Fruit fly (Drosophila melanogaster) whole organism, adult: ENCODE measurements around the gene Poxm.

ENCODE experiments used
- CG14711 ChIP-seq: fragments of 200-800 bp; sonication (Bioruptor generic); optimal IDR thresholded peaks from 2 replicates; lab custom pipeline; 2018; ENCODE audit warnings: missing biosample characterization, mild to moderate bottlenecking, missing genetic modification characterization, moderate library complexity
- CG1620 ChIP-seq: fragments of 200-800 bp; sonication (Bioruptor generic); optimal IDR thresholded peaks from 2 replicates; lab custom pipeline; 2016; ENCODE audit warnings: missing biosample characterization, missing genetic modification characterization
- CG33017 ChIP-seq: fragments of 200-800 bp; sonication (Bioruptor generic); optimal IDR thresholded peaks from 2 replicates; lab custom pipeline; 2018; ENCODE audit warnings: missing biosample characterization, mild to moderate bottlenecking, missing genetic modification characterization, moderate library complexity
- CG5204 ChIP-seq: fragments of 200-800 bp; sonication (Bioruptor generic); optimal IDR thresholded peaks from 2 replicates; lab custom pipeline; 2016; ENCODE audit warnings: missing biosample characterization, missing genetic modification characterization
- CG7045 ChIP-seq: fragments of 200-800 bp; sonication (Bioruptor generic); optimal IDR thresholded peaks from 2 replicates; lab custom pipeline; 2017; ENCODE audit warnings: missing biosample characterization, mild to moderate bottlenecking, missing genetic modification characterization
- CG7101 ChIP-seq: fragments of 200-800 bp; sonication (Bioruptor generic); optimal IDR thresholded peaks from 2 replicates; lab custom pipeline; 2018; ENCODE audit warnings: missing biosample characterization, mild to moderate bottlenecking, missing genetic modification characterization, moderate library complexity
- Clk ChIP-seq: fragments of 200-800 bp; sonication (Bioruptor generic); optimal IDR thresholded peaks from 2 replicates; lab custom pipeline; 2017; ENCODE audit warnings: missing biosample characterization, missing genetic modification characterization
- kay ChIP-seq: fragments of 200-800 bp; sonication (Bioruptor generic); peaks from one replicate; lab custom pipeline; 2016; ENCODE audit warnings: missing biosample characterization, missing genetic modification characterization, borderline replicate concordance
- pad ChIP-seq: fragments of 200-800 bp; sonication (Bioruptor generic); optimal IDR thresholded peaks from 3 replicates; lab custom pipeline; 2017; ENCODE audit warnings: missing biosample characterization, missing genetic modification characterization, mild to moderate bottlenecking, moderate library complexity, missing genetic modification reagents
- tj ChIP-seq: fragments of 200-800 bp; sonication (Bioruptor generic); optimal IDR thresholded peaks from 3 replicates; lab custom pipeline; 2017; ENCODE audit warnings: missing biosample characterization, mild to moderate bottlenecking, missing genetic modification characterization, moderate library complexity

- TF ChIP-seq CG33017 (tag; lab: Kevin White, UChicago) (no peak), CG7101 (tag; lab: Kevin White, UChicago) (no peak), CG7045 (no peak), tj (GFP tag; lab: Kevin White, UChicago) (no peak), pad (GFP tag; lab: Kevin White, UChicago) (no peak), CG1620 (no peak), CG14711 (tag; lab: Kevin White, UChicago) (no peak), Clk (GFP tag; lab: Kevin White, UChicago) (no peak), kay (GFP tag; lab: Kevin White, UChicago) (no peak), CG5204 (GFP tag; lab: Kevin White, UChicago) (no peak)
Observed at dm6 chr3R:8344174-8344573, 10.6 kb upstream of the Poxm start, which contains the start of gene DppIII.
